Fruit fly (Drosophila melanogaster) whole organism, embryonic: ENCODE results near the gene Tusp.

Experiments
- Bgb ChIP-seq: fragments of 200-800 bp; sonication (Bioruptor generic); IDR thresholded peaks from 2 replicates; pipeline ENCODE4 v1.3.6; 2022; ENCODE audit warnings: missing biosample characterization, missing genetic modification characterization; ENCODE audit not compliant: partially characterized antibody
- CG12769 ChIP-seq: fragments of 200-800 bp; sonication (Bioruptor generic); optimal IDR thresholded peaks from 2 replicates; lab custom pipeline; 2019; ENCODE audit warnings: missing biosample characterization, mild to moderate bottlenecking, missing genetic modification characterization, moderate library complexity
- CG18011 ChIP-seq: fragments of 200-800 bp; sonication (Bioruptor generic); optimal IDR thresholded peaks from 2 replicates; lab custom pipeline; 2017; ENCODE audit warnings: missing biosample characterization, missing genetic modification characterization, mild to moderate bottlenecking, moderate library complexity, missing genotype
- CG18599 ChIP-seq: fragments of 200-800 bp; sonication (Bioruptor generic); optimal IDR thresholded peaks from 3 replicates; lab custom pipeline; 2017; ENCODE audit warnings: missing biosample characterization, missing genetic modification characterization, mild to moderate bottlenecking, moderate library complexity, missing genetic modification reagents
- CG34422 ChIP-seq: fragments of 200-800 bp; sonication (Bioruptor generic); IDR thresholded peaks from 3 replicates; pipeline ENCODE4 v1.3.6; 2022; ENCODE audit warnings: missing biosample characterization, missing genetic modification characterization
- CG3726 ChIP-seq: fragments of 200-800 bp; sonication (Bioruptor generic); IDR thresholded peaks from 3 replicates; pipeline ENCODE4, ENCODE4 v1.3.6; 2022; ENCODE audit warnings: missing biosample characterization, missing genetic modification characterization
- CG3838 ChIP-seq: fragments of 200-800 bp; sonication (Bioruptor generic); optimal IDR thresholded peaks from 3 replicates; lab custom pipeline; 2016; ENCODE audit warnings: missing biosample characterization, missing genetic modification characterization
- CG7839 ChIP-seq: fragments of 200-800 bp; sonication (Bioruptor generic); optimal IDR thresholded peaks from 3 replicates; lab custom pipeline; 2018; ENCODE audit warnings: missing biosample characterization, mild to moderate bottlenecking, missing genetic modification characterization, moderate library complexity
- CG8290 ChIP-seq, 3 experiments: fragments of 200-800 bp; sonication (Bioruptor generic); optimal IDR thresholded peaks; 2 replicates each; lab custom pipeline; 2016 to 2019; ENCODE audit warnings: missing biosample characterization in 3 of 3, missing genetic modification characterization in 3 of 3, mild to moderate bottlenecking in 2 of 3, moderate library complexity in 1 of 3
- Chrac-16 ChIP-seq: fragments of 200-800 bp; sonication (Bioruptor generic); optimal IDR thresholded peaks from 3 replicates; lab custom pipeline; 2016; ENCODE audit warnings: missing biosample characterization, missing genetic modification characterization
- Deaf1 ChIP-seq: fragments of 200-800 bp; optimal IDR thresholded peaks from 3 replicates; lab custom pipeline; 2019; ENCODE audit warnings: missing biosample characterization, mild to moderate bottlenecking, missing genetic modification characterization, moderate library complexity
- GATAe ChIP-seq: fragments of 200-800 bp; sonication (Bioruptor generic); conservative IDR thresholded peaks from 2 replicates; pipeline ENCODE4 v1.3.6; 2022; ENCODE audit warnings: missing biosample characterization, missing genetic modification characterization
- H15 ChIP-seq: fragments of 200-800 bp; sonication (Bioruptor generic); IDR thresholded peaks from 3 replicates; pipeline ENCODE4 v1.3.6; 2022; ENCODE audit warnings: missing biosample characterization, missing genetic modification characterization
- HLH3B ChIP-seq: fragments of 200-800 bp; sonication (Bioruptor generic); IDR thresholded peaks from 2 replicates; pipeline ENCODE4 v1.3.6; 2022; ENCODE audit warnings: missing biosample characterization, missing genetic modification characterization
- HLH4C ChIP-seq: fragments of 200-800 bp; sonication (Bioruptor generic); IDR thresholded peaks from 3 replicates; pipeline ENCODE4 v1.3.6; 2022; ENCODE audit warnings: missing biosample characterization, missing genetic modification characterization; ENCODE audit not compliant: partially characterized antibody
- HLHmδ ChIP-seq: fragments of 200-800 bp; sonication (Bioruptor generic); optimal IDR thresholded peaks from 2 replicates; lab custom pipeline; 2018; ENCODE audit warnings: missing biosample characterization, mild to moderate bottlenecking, missing genetic modification characterization, moderate library complexity
- Hmr ChIP-seq: fragments of 200-800 bp; sonication (Bioruptor generic); optimal IDR thresholded peaks from 3 replicates; lab custom pipeline; 2017; ENCODE audit warnings: mild to moderate bottlenecking, missing biosample characterization, missing genetic modification reagents, missing genetic modification characterization
- Hmx ChIP-seq: fragments of 200-800 bp; sonication (Bioruptor generic); optimal IDR thresholded peaks from 2 replicates; lab custom pipeline; 2016; ENCODE audit warnings: missing biosample characterization, missing genetic modification characterization
- Ravus ChIP-seq: fragments of 200-800 bp; sonication (Bioruptor generic); IDR thresholded peaks from 2 replicates; pipeline ENCODE4 v1.3.6; 2022; ENCODE audit warnings: missing biosample characterization, missing genetic modification characterization
- Scr ChIP-seq: fragments of 200-800 bp; sonication (Bioruptor generic); IDR thresholded peaks from 2 replicates; pipeline ENCODE4 v1.3.6; 2022; ENCODE audit warnings: missing biosample characterization, missing genetic modification characterization; ENCODE audit not compliant: partially characterized antibody
- Sox100B ChIP-seq: fragments of 200-800 bp; sonication (Bioruptor generic); optimal IDR thresholded peaks from 3 replicates; lab custom pipeline; 2018; ENCODE audit warnings: missing biosample characterization, mild to moderate bottlenecking, missing genetic modification characterization
- Trl ChIP-seq, 3 experiments: fragments of >200 bp in 2 of 3; fragments of 200-800 bp in 1 of 3; sonication (Bioruptor generic) in 1 of 3; optimal IDR thresholded peaks; 2 replicates in 1 of 3; 3 replicates in 2 of 3; lab custom pipeline; 2016 to 2017; ENCODE audit warnings: missing biosample characterization in 1 of 3, missing genetic modification characterization in 1 of 3
- bsh ChIP-seq, 2 experiments: fragments of 200-800 bp; sonication (Bioruptor generic); optimal IDR thresholded peaks; 2 replicates each; lab custom pipeline; 2017 to 2018; ENCODE audit warnings: mild to moderate bottlenecking in 2 of 2, missing biosample characterization in 2 of 2, missing genetic modification characterization in 2 of 2, moderate library complexity in 1 of 2
- cato ChIP-seq: fragments of 200-800 bp; sonication (Bioruptor generic); optimal IDR thresholded peaks from 2 replicates; lab custom pipeline; 2016; ENCODE audit warnings: missing biosample characterization, missing genetic modification characterization, borderline replicate concordance
- cg ChIP-seq: fragments of 200-800 bp; sonication (Bioruptor generic); optimal IDR thresholded peaks from 3 replicates; lab custom pipeline; 2019; ENCODE audit warnings: missing biosample characterization, mild to moderate bottlenecking, missing genetic modification characterization, moderate library complexity
- chinmo ChIP-seq: fragments of 200-800 bp; sonication (Bioruptor generic); IDR thresholded peaks from 4 replicates; pipeline ENCODE4 v1.3.6; 2022; ENCODE audit warnings: missing biosample characterization, missing genetic modification characterization; ENCODE audit not compliant: partially characterized antibody
- emc ChIP-seq: fragments of 200-800 bp; sonication (Bioruptor generic); optimal IDR thresholded peaks from 2 replicates; lab custom pipeline; 2016; ENCODE audit warnings: missing biosample characterization, missing genetic modification characterization
- eve ChIP-seq, 2 experiments: fragments of >200 bp; optimal IDR thresholded peaks; 2 replicates each; lab custom pipeline; 2017; ENCODE audit warnings: missing biosample characterization in 2 of 2, missing genetic modification characterization in 2 of 2
- ewg ChIP-seq: fragments of 200-800 bp; sonication (Bioruptor generic); optimal IDR thresholded peaks from 3 replicates; lab custom pipeline; 2017; ENCODE audit warnings: mild to moderate bottlenecking, missing biosample characterization, missing genetic modification reagents, missing genetic modification characterization
- hkb ChIP-seq, 2 experiments: fragments of 200-800 bp in 1 of 2; fragments of >200 bp in 1 of 2; sonication (Bioruptor generic) in 1 of 2; IDR thresholded peaks in 1 of 2; optimal IDR thresholded peaks in 1 of 2; 2 replicates each; pipeline versions ENCODE4 v1.3.6 to Lab custom; 2017 to 2022; ENCODE audit warnings: missing biosample characterization in 1 of 2, missing genetic modification characterization in 1 of 2
- lbe ChIP-seq: fragments of 200-800 bp; sonication (Bioruptor generic); optimal IDR thresholded peaks from 2 replicates; lab custom pipeline; 2016; ENCODE audit warnings: missing biosample characterization, mild to moderate bottlenecking, missing genetic modification characterization
- nau ChIP-seq: fragments of 200-800 bp; sonication (Bioruptor generic); optimal IDR thresholded peaks from 3 replicates; lab custom pipeline; 2017; ENCODE audit warnings: missing biosample characterization, mild to moderate bottlenecking, missing genetic modification characterization, missing genetic modification reagents
- nerfin-1 ChIP-seq: fragments of 200-800 bp; sonication (Bioruptor generic); optimal IDR thresholded peaks from 3 replicates; lab custom pipeline; 2019; ENCODE audit warnings: missing biosample characterization, mild to moderate bottlenecking, missing genetic modification characterization, moderate library complexity
- oc ChIP-seq: fragments of 200-800 bp; sonication (Bioruptor generic); optimal IDR thresholded peaks from 2 replicates; lab custom pipeline; 2018; ENCODE audit warnings: missing biosample characterization, mild to moderate bottlenecking, missing genetic modification characterization, moderate library complexity
- onecut ChIP-seq: fragments of 200-800 bp; sonication (Bioruptor generic); IDR thresholded peaks from 2 replicates; pipeline ENCODE4 v1.3.6; 2022; ENCODE audit warnings: missing biosample characterization, missing genetic modification characterization
- ranshi ChIP-seq: fragments of 200-800 bp; sonication (Bioruptor generic); IDR thresholded peaks from 2 replicates; pipeline ENCODE4 v1.3.6; 2022; ENCODE audit warnings: missing biosample characterization, missing genetic modification characterization
- schlank ChIP-seq: fragments of 200-800 bp; sonication (Bioruptor generic); optimal IDR thresholded peaks from 2 replicates; lab custom pipeline; 2018; ENCODE audit warnings: missing biosample characterization, mild to moderate bottlenecking, missing genetic modification characterization
- sd ChIP-seq: fragments of 200-800 bp; sonication (Bioruptor generic); optimal IDR thresholded peaks from 3 replicates; lab custom pipeline; 2018; ENCODE audit warnings: missing biosample characterization, mild to moderate bottlenecking, missing genetic modification characterization, moderate library complexity
- sens ChIP-seq: fragments of 200-800 bp; sonication (Bioruptor generic); peaks from one replicate; lab custom pipeline; 2016; ENCODE audit warnings: missing biosample characterization, missing genetic modification characterization
- slp2 ChIP-seq: fragments of 200-800 bp; sonication (Bioruptor generic); optimal IDR thresholded peaks from 2 replicates; lab custom pipeline; 2016; ENCODE audit warnings: missing biosample characterization, missing genetic modification characterization
- stc ChIP-seq: fragments of 200-800 bp; sonication (Bioruptor generic); IDR thresholded peaks from 2 replicates; pipeline ENCODE4 v1.3.6; 2022; ENCODE audit warnings: missing biosample characterization, missing genetic modification characterization
- sug ChIP-seq: fragments of 200-800 bp; optimal IDR thresholded peaks from 2 replicates; lab custom pipeline; 2019; ENCODE audit warnings: missing biosample characterization, mild to moderate bottlenecking, missing genetic modification characterization, moderate library complexity
- ttk ChIP-seq: fragments of 200-800 bp; sonication (Bioruptor generic); IDR thresholded peaks from 2 replicates; pipeline ENCODE4 v2.1.2; 2022; ENCODE audit warnings: missing biosample characterization, missing genetic modification characterization
- unpg ChIP-seq: fragments of 200-800 bp; sonication (Bioruptor generic); optimal IDR thresholded peaks from 3 replicates; lab custom pipeline; 2018; ENCODE audit warnings: missing biosample characterization, mild to moderate bottlenecking, missing genetic modification characterization, moderate library complexity
- usp ChIP-seq: fragments of >200 bp; optimal IDR thresholded peaks from 2 replicates; lab custom pipeline; 2017; ENCODE audit warnings: missing biosample characterization, missing genetic modification characterization
- zfh1 ChIP-seq: fragments of 200-800 bp; sonication (Bioruptor generic); IDR thresholded peaks from 3 replicates; pipeline ENCODE4 v1.3.6; 2022; ENCODE audit warnings: missing biosample characterization, missing genetic modification characterization

The Tusp gene

dm6 chr3R:27605534-27606250 lies 2.0 kb upstream of the Tusp start (continued):
- peak; percentile 18 for TF ChIP-seq CG18599 (GFP tag; lab: Kevin White, UChicago)
- TF ChIP-seq Hmr = peak; percentile 26
- no peak for TF ChIP-seq H15 (GFP tag; lab: Robert Waterston, UW)
- TF ChIP-seq sug (tag; lab: Kevin White, UChicago) = peak; percentile 81
- TF ChIP-seq sens (GFP tag; lab: Kevin White, UChicago) = peak; percentile 79
- TF ChIP-seq bsh (GFP tag; optimal IDR thresholded peaks at IDR 0.05; lab: Kevin White, UChicago) = peak in 1 of 2 experiments; percentile 9
- TF ChIP-seq Chrac-16 (GFP tag; lab: Kevin White, UChicago) = no peak
- no peak for TF ChIP-seq emc (GFP tag; lab: Kevin White, UChicago)
- peak; percentile 3 for TF ChIP-seq CG7839 (tag; lab: Kevin White, UChicago)
- TF ChIP-seq slp2 (GFP tag; lab: Kevin White, UChicago) = no peak
- TF ChIP-seq usp (GFP tag; lab: Kevin White, UChicago) = no peak
- TF ChIP-seq cato = no peak
- TF ChIP-seq GATAe (GFP tag; lab: Robert Waterston, UW) = peak; percentile 34; the same call in 1 of the 2 replicates
- TF ChIP-seq nau (GFP tag; lab: Kevin White, UChicago) = no peak

- TF ChIP-seq sd (tag; lab: Kevin White, UChicago) (peak; percentile 61), ewg (GFP tag; lab: Kevin White, UChicago) (peak; percentile 96), onecut (GFP tag; lab: Robert Waterston, UW) (peak; percentile 94), chinmo (GFP tag; lab: Robert Waterston, UW) (peak; percentile 45; the same call in 1 of the 4 replicates), Scr (GFP tag; lab: Robert Waterston, UW) (no peak), schlank (no peak), CG34422 (GFP tag; lab: Robert Waterston, UW) (peak; percentile 41; the same call in 1 of the 3 replicates), cg (GFP tag; lab: Kevin White, UChicago) (peak; percentile 59), ttk (no peak), lbe (GFP tag; lab: Kevin White, UChicago) (no peak), CG18011 (GFP tag; lab: Kevin White, UChicago) (no peak), stc (GFP tag; lab: Robert Waterston, UW) (0 out of 2 replicates have a peak, but pooled peaks have one; percentile 7), nerfin-1 (tag; lab: Kevin White, UChicago) (peak; percentile 98), hkb (optimal IDR thresholded peaks at IDR 0.05; lab: Kevin White, UChicago) (no peak), hkb (GFP tag; IDR thresholded peaks at IDR 0.05; lab: Robert Waterston, UW) (0 out of 2 replicates have a peak, but pooled peaks have one; percentile 9), CG3838 (GFP tag; lab: Kevin White, UChicago) (no peak), HLHmδ (peak; percentile 25), CG12769 (tag; lab: Kevin White, UChicago) (peak; percentile 66), Sox100B (GFP tag; lab: Kevin White, UChicago) (no peak), zfh1 (GFP tag; lab: Robert Waterston, UW) (0 out of 3 replicates have a peak, but pooled peaks have one; percentile 12), oc (no peak), CG8290 (GFP tag; optimal IDR thresholded peaks at IDR 0.05; lab: Kevin White, UChicago) (no peak), CG8290 (tag; optimal IDR thresholded peaks at IDR 0.05; lab: Kevin White, UChicago) (peak in 1 of 2 experiments; percentile 46), eve (GFP tag; optimal IDR thresholded peaks at IDR 0.05; lab: Kevin White, UChicago) (no peak), Bgb (GFP tag; lab: Robert Waterston, UW) (0 out of 2 replicates have a peak, but pooled peaks have one; percentile 26), HLH4C (GFP tag; lab: Robert Waterston, UW) (peak; percentile 35; the same call in 1 of the 3 replicates), Hmx (GFP tag; lab: Kevin White, UChicago) (no peak), Deaf1 (peak; percentile 92), Ravus (GFP tag; lab: Robert Waterston, UW) (no peak), HLH3B (GFP tag; lab: Robert Waterston, UW) (0 out of 2 replicates have a peak, but pooled peaks have one; percentile 6), Trl (optimal IDR thresholded peaks at IDR 0.05; lab: Kevin White, UChicago) (peak in 1 of 2 experiments; percentile 0), Trl (GFP tag; optimal IDR thresholded peaks at IDR 0.05; lab: Kevin White, UChicago) (no peak), unpg (GFP tag; lab: Kevin White, UChicago) (no peak), ranshi (GFP tag; lab: Robert Waterston, UW) (peak; percentile 8; the same call in 1 of the 2 replicates), CG3726 (GFP tag; lab: Robert Waterston, UW) (no peak)
Observed at dm6 chr3R:27608000-27608399, 321 bp downstream of the Tusp start.
